Worm (Caenorhabditis elegans): Measurements from ENCODE around the gene ncx-3.
A peak's percentile ranks its signal among the peaks of the same experiment; 100 is the strongest.
"Not testable (repeated sequence)": the region's sequence is repeated elsewhere in the genome, so short reads cannot be mapped to it uniquely, and the experiment has no call there.

The ncx-3 gene

DNA sequence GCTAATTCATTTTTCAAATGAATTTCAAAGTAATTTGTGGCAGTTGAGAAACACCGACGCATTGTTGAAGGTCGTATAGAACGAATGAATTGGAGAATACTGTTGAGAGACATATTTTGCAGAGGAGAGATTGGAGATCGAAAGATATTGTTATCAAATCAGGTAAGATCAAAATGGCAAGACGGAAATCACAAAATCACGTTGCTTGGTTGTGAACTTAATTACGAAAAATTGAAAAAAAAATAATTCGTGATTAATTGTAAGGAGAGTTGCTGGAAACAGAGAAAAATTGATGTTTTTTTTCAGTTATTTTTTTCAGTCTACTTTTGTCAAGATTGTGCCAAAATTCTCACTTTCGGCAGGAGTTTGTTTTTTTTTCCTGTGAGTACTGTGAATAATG is 33.6 kb downstream of the ncx-3 start, which contains the start of gene T25B9.1:
T25B9.1 (minus strand) TSS at position 101 of the 400 bp plus-strand sequence.
- TF ChIP-seq che-1 (tag; optimal IDR thresholded peaks at IDR 0.05) (no peak), tbx-2 (tag; optimal IDR thresholded peaks at IDR 0.05) (no peak), unc-86 (tag; optimal IDR thresholded peaks at IDR 0.05) (no peak), ceh-34 (tag; optimal IDR thresholded peaks at IDR 0.05) (no peak), zip-5 (tag; optimal IDR thresholded peaks at IDR 0.05) (no peak), eyg-1 (tag; optimal IDR thresholded peaks at IDR 0.05) (no peak), ahr-1 (tag; optimal IDR thresholded peaks at IDR 0.05) (no peak), ceh-30 (tag; optimal IDR thresholded peaks at IDR 0.05) (no peak), ceh-19 (GFP tag; optimal IDR thresholded peaks at IDR 0.05) (no peak), K09A11.1 (tag; optimal IDR thresholded peaks at IDR 0.05; ENCODE audit: insufficient read depth) (no peak), elt-4 (tag; optimal IDR thresholded peaks at IDR 0.05) (no peak), hlh-8 (tag; optimal IDR thresholded peaks at IDR 0.05) (no peak), ceh-2 (tag; optimal IDR thresholded peaks at IDR 0.05) (no peak), ceh-48 (tag; optimal IDR thresholded peaks at IDR 0.05) (no peak), hlh-6 (tag; optimal IDR thresholded peaks at IDR 0.05) (no peak)

- TF ChIP-seq rnt-1, syd-9, dve-1 (tag; optimal IDR thresholded peaks at IDR 0.05): not testable (repeated sequence)
Observed at ce11 chrIV:10751740-10752139, 35.3 kb downstream of the ncx-3 start, which contains the start of gene T25B9.2. Gene T25B9.2 (minus strand): TSS chrIV:10751840.

DNA sequence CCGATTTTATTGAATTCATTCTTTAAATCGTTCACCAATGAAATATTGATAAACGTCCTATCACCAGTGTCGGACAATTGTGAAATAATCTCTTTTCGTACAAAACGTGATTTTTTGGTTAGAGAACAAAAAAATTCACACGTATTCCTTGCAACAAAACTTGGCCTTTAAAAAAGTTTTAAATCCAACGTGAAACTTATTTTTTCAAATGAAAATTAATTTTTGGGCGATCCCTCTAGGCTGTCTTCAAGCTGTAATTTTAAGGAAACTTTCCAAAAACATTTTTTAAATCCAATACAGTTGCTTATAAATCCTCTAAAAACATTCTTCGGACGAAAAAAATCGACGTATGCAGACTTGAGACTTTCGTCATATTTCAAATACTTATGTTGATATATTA is 38.2 kb downstream of the ncx-3 start, which contains the start of gene T25B9.5:
T25B9.5 (minus strand) TSS at position 101 of the 400 bp plus-strand sequence.
- TF ChIP-seq npax-4 (tag; optimal IDR thresholded peaks at IDR 0.05) (no peak), unc-55 (GFP tag; optimal IDR thresholded peaks at IDR 0.05) (no peak), ceh-6 (GFP tag; optimal IDR thresholded peaks at IDR 0.05) (no peak), ceh-22 (tag; optimal IDR thresholded peaks at IDR 0.05) (no peak), che-1 (tag; optimal IDR thresholded peaks at IDR 0.05) (no peak), pqm-1 (tag; optimal IDR thresholded peaks at IDR 0.05) (no peak), fax-1 (tag; optimal IDR thresholded peaks at IDR 0.05) (no peak), tbx-2 (tag; optimal IDR thresholded peaks at IDR 0.05) (no peak), gmeb-2 (tag; optimal IDR thresholded peaks at IDR 0.05) (no peak), ceh-45 (GFP tag; IDR thresholded peaks at IDR 0.05) (no peak), T23F11.4 (GFP tag; optimal IDR thresholded peaks at IDR 0.05) (no peak), tbx-7 (tag; optimal IDR thresholded peaks at IDR 0.05) (no peak), hlh-8 (tag; optimal IDR thresholded peaks at IDR 0.05) (no peak), nfya-1 (tag; optimal IDR thresholded peaks at IDR 0.05) (no peak), ahr-1 (tag; optimal IDR thresholded peaks at IDR 0.05) (no peak), F13H6.1 (tag; optimal IDR thresholded peaks at IDR 0.05) (no peak)

ce11 chrIV:10757616-10758193 is 41.3 kb downstream of the ncx-3 start, which contains the start of the genes T25B9.4 and T25B9.6:
Gene T25B9.4 (minus strand): TSS chrIV:10757716.
Gene T25B9.6 (plus strand): TSS chrIV:10758143.
- TF ChIP-seq K02D7.2 (tag; optimal IDR thresholded peaks at IDR 0.05) = no peak
- TF ChIP-seq pat-9 (tag; optimal IDR thresholded peaks at IDR 0.05) = no peak
- TF ChIP-seq ceh-2 (tag; optimal IDR thresholded peaks at IDR 0.05) = no peak
- no peak for TF ChIP-seq madf-2 (tag; optimal IDR thresholded peaks at IDR 0.05)
- TF ChIP-seq zip-5 (tag; optimal IDR thresholded peaks at IDR 0.05) = no peak
- no peak for TF ChIP-seq ama-1 (optimal IDR thresholded peaks at IDR 0.05)
- no peak for TF ChIP-seq hlh-8 (tag; optimal IDR thresholded peaks at IDR 0.05)
- no peak for TF ChIP-seq eyg-1 (tag; optimal IDR thresholded peaks at IDR 0.05)
- no peak for TF ChIP-seq pros-1 (tag; optimal IDR thresholded peaks at IDR 0.05)

DNA sequence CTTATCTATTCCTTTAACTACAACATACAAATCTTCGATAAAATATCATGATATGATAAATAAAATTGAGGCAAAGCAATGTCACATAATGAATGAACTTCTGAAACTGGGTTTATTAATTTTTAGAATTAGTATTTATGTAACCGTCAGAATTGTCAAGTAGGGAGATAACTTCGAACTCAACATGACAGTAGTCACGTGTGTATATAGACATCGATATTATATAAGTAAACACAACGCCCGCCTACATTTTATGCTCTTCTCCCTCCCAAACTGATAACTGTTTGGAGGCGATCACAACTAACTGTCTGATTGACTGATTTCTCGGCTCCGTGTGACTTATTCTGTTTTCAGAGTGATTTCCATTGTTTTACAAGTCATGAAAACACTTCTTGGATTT is 44.9 kb downstream of the ncx-3 start, which contains the start of gene ugt-54:
ugt-54 (plus strand) TSS at position 355 of the 400 bp plus-strand sequence.
- TF ChIP-seq rnt-1 (tag; optimal IDR thresholded peaks at IDR 0.05) (no peak), sox-4 (tag; optimal IDR thresholded peaks at IDR 0.05) (no peak), mec-3 (tag; optimal IDR thresholded peaks at IDR 0.05; ENCODE audit: borderline replicate concordance) (no peak), pros-1 (tag; optimal IDR thresholded peaks at IDR 0.05) (no peak), K02D7.2 (tag; optimal IDR thresholded peaks at IDR 0.05) (no peak), elt-2 (tag; optimal IDR thresholded peaks at IDR 0.05) (peak; percentile 83), pha-2 (tag; optimal IDR thresholded peaks at IDR 0.05) (no peak)

Measured in whole organism, late embryonic.